Worm (Caenorhabditis elegans) whole organism, young adult: ENCODE results near the gene ech-3.

Experiments used
- D2030.7 ChIP-seq: fragments of 200-800 bp; sonication (Bioruptor generic); IDR thresholded peaks from 2 replicates; pipeline ENCODE4 v1.3.6; 2022; ENCODE audit warnings: missing genetic modification reagents, missing genetic modification characterization, missing compliant biosample characterization
- F37B4.10 ChIP-seq: fragments of 200-800 bp; sonication (Bioruptor generic); IDR thresholded peaks from 2 replicates; pipeline ENCODE4 v1.3.6; 2022; ENCODE audit warnings: missing genetic modification characterization, missing compliant biosample characterization
- F57A8.1 ChIP-seq: fragments of 200-800 bp; sonication (Bioruptor generic); optimal IDR thresholded peaks from 2 replicates; lab custom pipeline; 2018; ENCODE audit warnings: mild to moderate bottlenecking, missing genetic modification characterization, moderate library complexity, missing compliant biosample characterization
- akir-1 ChIP-seq: fragments of 200-800 bp; sonication (Bioruptor generic); optimal IDR thresholded peaks from 2 replicates; lab custom pipeline; 2018; ENCODE audit warnings: mild to moderate bottlenecking, missing genetic modification characterization, moderate library complexity, missing compliant biosample characterization
- athp-1 ChIP-seq: sonication (generic microtip); optimal IDR thresholded peaks from 2 replicates; lab custom pipeline; 2017; ENCODE audit warnings: mild to moderate bottlenecking, missing genetic modification characterization, missing compliant biosample characterization
- attf-5 ChIP-seq: fragments of 200-800 bp; sonication (Bioruptor generic); optimal IDR thresholded peaks from 2 replicates; lab custom pipeline; 2018; ENCODE audit warnings: mild to moderate bottlenecking, missing genetic modification characterization, missing compliant biosample characterization
- bed-1 ChIP-seq: fragments of 200-800 bp; sonication (Bioruptor generic); IDR thresholded peaks from 2 replicates; pipeline ENCODE4 v1.3.6; 2022; ENCODE audit warnings: missing genetic modification reagents, missing genetic modification characterization, missing compliant biosample characterization
- ceh-79 ChIP-seq: sonication (generic microtip); optimal IDR thresholded peaks from 2 replicates; lab custom pipeline; 2017; ENCODE audit warnings: mild to moderate bottlenecking, missing genetic modification characterization, missing compliant biosample characterization
- lir-1 ChIP-seq: fragments of 200-800 bp; sonication (Bioruptor generic); conservative IDR thresholded peaks from 2 replicates; pipeline ENCODE4 v1.3.6; 2022; ENCODE audit warnings: missing genetic modification reagents, missing genetic modification characterization, missing compliant biosample characterization
- lsy-27 ChIP-seq: sonication (generic microtip); optimal IDR thresholded peaks from 2 replicates; lab custom pipeline; 2017; ENCODE audit warnings: missing genetic modification characterization, mild to moderate bottlenecking, missing compliant biosample characterization, antibody characterized with exemption, missing genotype, borderline replicate concordance; ENCODE audit not compliant: insufficient read depth
- mes-4 ChIP-seq: sonication (generic microtip); optimal IDR thresholded peaks from 2 replicates; lab custom pipeline; 2016; ENCODE audit warnings: missing genotype, missing genetic modification characterization, missing compliant biosample characterization
- zim-3 ChIP-seq: sonication (generic microtip); optimal IDR thresholded peaks from 2 replicates; lab custom pipeline; 2017; ENCODE audit warnings: mild to moderate bottlenecking, missing genetic modification characterization, moderate library complexity, missing compliant biosample characterization
- ztf-3 ChIP-seq: fragments of 200-800 bp; sonication (Bioruptor generic); optimal IDR thresholded peaks from 2 replicates; lab custom pipeline; 2018; ENCODE audit warnings: mild to moderate bottlenecking, missing genetic modification characterization, missing compliant biosample characterization

ech-3 gene

ce11 chrV:8072047-8072446, 50.0 kb downstream of the ech-3 start, which contains the start of gene str-144:
str-144 (minus strand) TSS chrV:8072147.
- no peak for TF ChIP-seq bed-1 (GFP tag; lab: Robert Waterston, UW)
- TF ChIP-seq akir-1 (GFP tag; lab: Kevin White, UChicago), result no peak
- TF ChIP-seq D2030.7, result no peak
- no peak for TF ChIP-seq ztf-3 (GFP tag; lab: Kevin White, UChicago)
- TF ChIP-seq ceh-79, result no peak
- TF ChIP-seq attf-5 (GFP tag; lab: Kevin White, UChicago), result no peak
- no peak for TF ChIP-seq F57A8.1 (GFP tag; lab: Kevin White, UChicago)
- TF ChIP-seq lsy-27, result no peak
- no peak for TF ChIP-seq athp-1
- TF ChIP-seq lir-1, result no peak
- no peak for TF ChIP-seq zim-3 (tag; lab: Kevin White, UChicago)
- TF ChIP-seq mes-4 (tag; lab: Kevin White, UChicago), result no peak
- TF ChIP-seq F37B4.10, result no peak
- TF ChIP-seq, all 124 proteins: peak for 0
